Fruit fly (Drosophila melanogaster): ENCODE measurements around the gene CG7044.

The CG7044 gene

DNA sequence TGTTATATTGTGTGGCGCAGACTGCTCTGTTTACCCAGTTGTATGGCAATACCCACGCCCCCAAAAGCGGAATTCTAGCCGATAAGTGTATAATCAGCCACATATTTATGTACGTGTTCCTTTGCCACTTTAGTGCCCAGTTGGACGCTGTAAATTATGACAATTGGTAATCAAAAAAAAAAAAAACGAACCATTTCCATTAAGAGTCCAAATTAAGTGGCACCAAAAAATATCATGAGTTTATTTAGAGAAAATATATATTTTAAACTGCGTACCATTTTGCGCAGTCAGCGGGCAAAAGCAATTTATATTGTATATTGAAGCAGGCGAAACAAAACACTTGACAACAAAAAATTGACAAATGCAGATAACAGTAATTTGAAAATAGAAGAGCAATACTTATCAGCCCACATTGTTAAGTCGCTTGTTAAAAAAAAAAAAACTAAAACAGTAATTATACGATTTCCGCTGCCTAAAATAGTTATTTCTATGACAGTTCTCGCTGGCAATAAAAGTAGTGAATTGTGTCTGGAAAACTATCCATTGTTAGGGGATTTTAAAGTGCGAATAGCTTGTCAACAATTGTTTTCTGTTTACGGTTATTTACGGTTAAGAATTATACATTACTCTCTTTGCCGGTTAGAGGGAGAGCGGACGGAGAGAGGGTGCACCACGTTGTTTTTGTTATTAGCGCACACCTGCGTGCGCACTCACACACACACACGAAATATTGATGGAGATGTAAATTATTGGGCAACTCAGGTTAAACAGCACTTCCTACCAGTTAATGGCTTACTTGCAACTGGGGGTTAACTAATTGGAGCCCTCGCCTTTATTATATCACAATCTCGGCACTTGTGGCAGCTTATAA, 41.8 kb downstream of the CG7044 start:
- TF ChIP-seq usp (GFP tag; optimal IDR thresholded peaks at IDR 0.05) (no peak), pan (optimal IDR thresholded peaks at IDR 0.05) (no peak), EcR (GFP tag; optimal IDR thresholded peaks at IDR 0.05) (no peak), psq (optimal IDR thresholded peaks at IDR 0.05) (no peak), Dll (optimal IDR thresholded peaks at IDR 0.05) (no peak), CG8478 (optimal IDR thresholded peaks at IDR 0.05) (no peak)

DNA sequence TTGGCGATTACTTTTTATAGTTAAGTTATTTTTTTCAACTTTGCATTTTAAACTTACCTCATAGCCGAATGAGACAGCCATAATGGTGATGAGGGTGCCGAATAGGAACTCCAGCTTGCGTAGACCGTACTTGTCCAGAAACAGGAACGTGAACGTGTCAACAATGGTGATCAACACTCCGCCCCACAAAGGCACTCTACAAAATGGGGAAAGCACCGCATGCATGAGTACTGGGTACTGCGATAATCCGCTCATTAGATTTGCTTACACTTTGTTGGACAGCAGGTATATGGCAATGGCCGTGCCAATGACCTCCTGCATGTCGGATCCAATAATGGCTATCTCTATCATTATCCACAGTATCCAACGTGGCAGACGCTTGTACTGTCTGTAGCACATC, 44.0 kb downstream of the CG7044 start:
- TF ChIP-seq EcR (GFP tag; optimal IDR thresholded peaks at IDR 0.05) = no peak
- TF ChIP-seq usp (GFP tag; optimal IDR thresholded peaks at IDR 0.05) = no peak
- TF ChIP-seq CG8478 (optimal IDR thresholded peaks at IDR 0.05) = no peak
- TF ChIP-seq pan (optimal IDR thresholded peaks at IDR 0.05) = no peak
- TF ChIP-seq psq (optimal IDR thresholded peaks at IDR 0.05) = no peak
- TF ChIP-seq Dll (optimal IDR thresholded peaks at IDR 0.05) = no peak

DNA sequence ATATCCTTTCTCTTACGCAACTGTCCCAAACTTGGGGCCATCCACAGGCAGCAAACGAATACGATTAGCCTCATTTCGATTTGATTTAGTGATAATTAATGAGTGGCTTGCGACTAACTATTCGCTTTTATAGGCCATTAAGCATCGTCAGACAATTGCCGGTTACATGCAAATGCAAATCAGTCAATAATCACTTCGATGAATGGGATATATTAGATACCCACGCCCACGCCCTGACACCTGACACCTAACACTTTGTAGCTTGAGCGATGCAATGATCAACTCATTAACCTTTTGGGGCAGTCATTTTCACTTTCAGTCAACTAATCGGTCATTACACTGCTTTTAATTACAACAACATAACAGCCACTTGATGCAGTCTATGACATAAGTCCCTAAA, 50.6 kb downstream of the CG7044 start, which contains the start of gene Jhbp15:
TSS of gene Jhbp15 (minus strand) at position 101 of the 400 bp plus-strand sequence.
- TF ChIP-seq Dll (optimal IDR thresholded peaks at IDR 0.05) (no peak), pan (optimal IDR thresholded peaks at IDR 0.05) (no peak), psq (optimal IDR thresholded peaks at IDR 0.05) (no peak), usp (GFP tag; optimal IDR thresholded peaks at IDR 0.05) (no peak), CG8478 (optimal IDR thresholded peaks at IDR 0.05) (no peak), EcR (GFP tag; optimal IDR thresholded peaks at IDR 0.05) (no peak)

DNA sequence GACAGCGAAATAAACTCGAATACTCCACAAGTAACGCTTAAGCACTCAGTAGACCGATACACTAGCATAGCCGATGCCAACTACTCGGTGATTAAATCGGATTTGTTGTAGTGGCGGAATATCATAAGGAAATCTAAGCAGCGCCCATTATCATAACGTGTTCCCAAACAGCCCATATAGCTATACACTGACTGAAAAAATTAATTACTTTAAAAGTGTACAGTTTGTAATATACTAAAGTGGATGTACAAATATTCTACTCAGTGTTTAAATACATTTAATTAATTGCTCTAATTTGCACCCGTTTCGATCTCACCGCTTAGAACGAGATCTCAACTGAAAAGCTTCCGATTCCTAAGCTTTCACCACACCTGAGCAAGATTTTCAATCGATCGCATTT, 52.8 kb downstream of the CG7044 start, which contains the start of gene CG7079:
TSS of gene CG7079 (minus strand) at position 101 of the 400 bp plus-strand sequence.
- TF ChIP-seq EcR (GFP tag; optimal IDR thresholded peaks at IDR 0.05) (no peak), CG8478 (optimal IDR thresholded peaks at IDR 0.05) (no peak), Dll (optimal IDR thresholded peaks at IDR 0.05) (no peak), psq (optimal IDR thresholded peaks at IDR 0.05) (no peak), usp (GFP tag; optimal IDR thresholded peaks at IDR 0.05) (no peak), pan (optimal IDR thresholded peaks at IDR 0.05) (no peak)
